Worm (Caenorhabditis elegans): Measurements from ENCODE around the gene nlp-82.
A peak's percentile ranks its signal among the peaks of the same experiment; 100 is the strongest.

- TF ChIP-seq hlh-8 (tag; optimal IDR thresholded peaks at IDR 0.05) (no peak), ama-1 (optimal IDR thresholded peaks at IDR 0.05) (no peak), ets-4 (tag; optimal IDR thresholded peaks at IDR 0.05) (no peak), C08G9.2 (tag; optimal IDR thresholded peaks at IDR 0.05) (no peak), lin-11 (tag; optimal IDR thresholded peaks at IDR 0.05) (no peak), ceh-30 (tag; optimal IDR thresholded peaks at IDR 0.05) (no peak), ceh-19 (GFP tag; optimal IDR thresholded peaks at IDR 0.05) (no peak), elt-2 (tag; optimal IDR thresholded peaks at IDR 0.05) (peak; percentile 94), ceh-31 (tag; optimal IDR thresholded peaks at IDR 0.05) (no peak)
Measured at ce11 chrII:9291632-9292031, 37.5 kb upstream of the nlp-82 start, which contains the start of gene acs-7.
